Fruit fly (Drosophila melanogaster) whole organism, embryonic: ENCODE data around the gene CG44385.

ENCODE experiments used
- ATbp ChIP-seq: fragments of 200-800 bp; sonication (Bioruptor generic); optimal IDR thresholded peaks from 2 replicates; lab custom pipeline; 2017; ENCODE audit warnings: missing biosample characterization, mild to moderate bottlenecking, missing genetic modification characterization, missing genetic modification reagents
- Bgb ChIP-seq: fragments of 200-800 bp; sonication (Bioruptor generic); IDR thresholded peaks from 2 replicates; pipeline ENCODE4 v1.3.6; 2022; ENCODE audit warnings: missing biosample characterization, missing genetic modification characterization; ENCODE audit not compliant: partially characterized antibody
- CG10321 ChIP-seq: fragments of 200-800 bp; sonication (Bioruptor generic); IDR thresholded peaks from 2 replicates; pipeline ENCODE4 v1.3.6; 2022; ENCODE audit warnings: missing biosample characterization, missing genetic modification characterization
- CG10366 ChIP-seq: fragments of 200-800 bp; sonication (Bioruptor generic); IDR thresholded peaks from 2 replicates; pipeline ENCODE4 v1.3.6; 2022; ENCODE audit warnings: missing biosample characterization, missing genetic modification characterization
- CG13624 ChIP-seq: fragments of 200-800 bp; sonication (Bioruptor generic); optimal IDR thresholded peaks from 2 replicates; lab custom pipeline; 2016; ENCODE audit warnings: missing biosample characterization, missing genetic modification characterization
- CG14667 ChIP-seq: fragments of 200-800 bp; sonication (Bioruptor generic); IDR thresholded peaks from 2 replicates; pipeline ENCODE4 v1.3.6; 2022; ENCODE audit warnings: missing biosample characterization, missing genetic modification characterization
- CG17328 ChIP-seq: fragments of 200-800 bp; sonication (Bioruptor generic); IDR thresholded peaks from 2 replicates; pipeline ENCODE4 v1.3.6; 2022; ENCODE audit warnings: missing biosample characterization, missing genetic modification characterization
- CG17359 ChIP-seq: fragments of 200-800 bp; sonication (Bioruptor generic); optimal IDR thresholded peaks from 3 replicates; lab custom pipeline; 2018; ENCODE audit warnings: missing biosample characterization, mild to moderate bottlenecking, missing genetic modification characterization, moderate library complexity
- CG17385 ChIP-seq: fragments of 200-800 bp; sonication (Bioruptor generic); optimal IDR thresholded peaks from 3 replicates; lab custom pipeline; 2018; ENCODE audit warnings: missing biosample characterization, mild to moderate bottlenecking, missing genetic modification characterization
- CG17568 ChIP-seq: fragments of 200-800 bp; sonication (Bioruptor generic); optimal IDR thresholded peaks from 2 replicates; lab custom pipeline; 2018; ENCODE audit warnings: missing biosample characterization, mild to moderate bottlenecking, missing genetic modification characterization, moderate library complexity
- CG17802 ChIP-seq: fragments of 200-800 bp; sonication (Bioruptor generic); optimal IDR thresholded peaks from 2 replicates; lab custom pipeline; 2018; ENCODE audit warnings: missing biosample characterization, mild to moderate bottlenecking, missing genetic modification characterization, moderate library complexity
- CG17912 ChIP-seq: fragments of 200-800 bp; sonication (Bioruptor generic); optimal IDR thresholded peaks from 2 replicates; lab custom pipeline; 2018; ENCODE audit warnings: missing biosample characterization, mild to moderate bottlenecking, missing genetic modification characterization
- CG2889 ChIP-seq: fragments of 200-800 bp; sonication (Bioruptor generic); IDR thresholded peaks from 3 replicates; pipeline ENCODE4 v1.3.6; 2022; ENCODE audit warnings: missing biosample characterization, missing genetic modification characterization
- CG30020 ChIP-seq: fragments of 200-800 bp; optimal IDR thresholded peaks from 2 replicates; lab custom pipeline; 2019; ENCODE audit warnings: missing biosample characterization, mild to moderate bottlenecking, missing genetic modification characterization, moderate library complexity
- CG32532 ChIP-seq: fragments of 200-800 bp; sonication (Bioruptor generic); IDR thresholded peaks from 2 replicates; pipeline ENCODE4 v1.3.6; 2022; ENCODE audit warnings: missing biosample characterization, missing genetic modification characterization
- CG3281 ChIP-seq: fragments of 200-800 bp; sonication (Bioruptor generic); optimal IDR thresholded peaks from 3 replicates; lab custom pipeline; 2017; ENCODE audit warnings: missing biosample characterization, mild to moderate bottlenecking, missing genetic modification characterization
- CG3995 ChIP-seq: fragments of 200-800 bp; sonication (Bioruptor generic); optimal IDR thresholded peaks from 3 replicates; lab custom pipeline; 2016; ENCODE audit warnings: missing biosample characterization, missing genetic modification characterization
- CG4282 ChIP-seq: fragments of 200-800 bp; sonication (Bioruptor generic); optimal IDR thresholded peaks from 2 replicates; lab custom pipeline; 2016; ENCODE audit warnings: missing biosample characterization, missing genetic modification characterization
- CG4730 ChIP-seq: fragments of 200-800 bp; sonication (Bioruptor generic); IDR thresholded peaks from 2 replicates; pipeline ENCODE4 v1.3.6; 2022; ENCODE audit warnings: missing biosample characterization, missing genetic modification characterization
- CG4854 ChIP-seq: fragments of 200-800 bp; sonication (Bioruptor generic); optimal IDR thresholded peaks from 2 replicates; lab custom pipeline; 2016; ENCODE audit warnings: missing biosample characterization, missing genetic modification characterization, inconsistent platforms
- CG7786 ChIP-seq: fragments of 200-800 bp; sonication (Bioruptor generic); optimal IDR thresholded peaks from 2 replicates; lab custom pipeline; 2016; ENCODE audit warnings: missing biosample characterization, missing genetic modification characterization
- CG7928 ChIP-seq: fragments of 200-800 bp; sonication (Bioruptor generic); optimal IDR thresholded peaks from 2 replicates; lab custom pipeline; 2017; ENCODE audit warnings: missing biosample characterization, mild to moderate bottlenecking, missing genetic modification characterization
- CG8924 ChIP-seq: fragments of 200-800 bp; optimal IDR thresholded peaks from 3 replicates; lab custom pipeline; 2019; ENCODE audit warnings: missing biosample characterization, mild to moderate bottlenecking, missing genetic modification characterization, moderate library complexity
- CG8944 ChIP-seq: fragments of 200-800 bp; sonication (Bioruptor generic); optimal IDR thresholded peaks from 3 replicates; lab custom pipeline; 2016; ENCODE audit warnings: missing biosample characterization, missing genetic modification characterization
- CoRest ChIP-seq: fragments of 200-800 bp; sonication (Bioruptor generic); optimal IDR thresholded peaks from 3 replicates; lab custom pipeline; 2018; ENCODE audit warnings: missing biosample characterization, mild to moderate bottlenecking, missing genetic modification characterization, moderate library complexity
- Gug ChIP-seq: fragments of 200-800 bp; sonication (Bioruptor generic); IDR thresholded peaks from 4 replicates; pipeline ENCODE4 v1.3.6; 2022; ENCODE audit warnings: missing biosample characterization, missing genetic modification characterization
- H2.0 ChIP-seq: fragments of 200-800 bp; sonication (Bioruptor generic); IDR thresholded peaks from 2 replicates; pipeline ENCODE4 v1.3.6; 2022; ENCODE audit warnings: missing biosample characterization, missing genetic modification characterization
- Myb ChIP-seq: fragments of 200-800 bp; sonication (Bioruptor generic); optimal IDR thresholded peaks from 2 replicates; lab custom pipeline; 2016; ENCODE audit warnings: missing biosample characterization, missing genetic modification characterization
- Nf-YA ChIP-seq: fragments of 200-800 bp; sonication (Bioruptor generic); IDR thresholded peaks from 2 replicates; pipeline ENCODE4 v1.3.6; 2022; ENCODE audit warnings: missing biosample characterization, missing genetic modification characterization
- Oli ChIP-seq: fragments of 200-800 bp; sonication (Bioruptor generic); optimal IDR thresholded peaks from 2 replicates; lab custom pipeline; 2018; ENCODE audit warnings: missing biosample characterization, mild to moderate bottlenecking, missing genetic modification characterization, moderate library complexity
- cad ChIP-seq: fragments of >200 bp; optimal IDR thresholded peaks from 2 replicates; lab custom pipeline; 2017; ENCODE audit warnings: missing biosample characterization, missing genetic modification characterization
- cas ChIP-seq: fragments of 200-800 bp; sonication (Bioruptor generic); IDR thresholded peaks from 2 replicates; pipeline ENCODE4 v1.3.6; 2022; ENCODE audit warnings: missing biosample characterization, missing genetic modification characterization
- caup ChIP-seq: fragments of 200-800 bp; sonication (Bioruptor generic); optimal IDR thresholded peaks from 3 replicates; lab custom pipeline; 2017; ENCODE audit warnings: missing biosample characterization, mild to moderate bottlenecking, missing genetic modification characterization, moderate library complexity; ENCODE audit not compliant: severe bottlenecking
- chn ChIP-seq: fragments of 200-800 bp; sonication (Bioruptor generic); optimal IDR thresholded peaks from 2 replicates; lab custom pipeline; 2016; ENCODE audit warnings: missing biosample characterization, missing genetic modification characterization
- corto ChIP-seq: fragments of 200-800 bp; sonication (Bioruptor generic); optimal IDR thresholded peaks from 2 replicates; lab custom pipeline; 2016; ENCODE audit warnings: missing biosample characterization, mild to moderate bottlenecking, missing genetic modification characterization, moderate library complexity
- croc ChIP-seq: fragments of 200-800 bp; sonication (Bioruptor generic); conservative IDR thresholded peaks from 3 replicates; pipeline ENCODE4 v1.3.6; 2022; ENCODE audit warnings: missing biosample characterization, missing genetic modification characterization
- da ChIP-seq: fragments of 200-800 bp; sonication (Bioruptor generic); optimal IDR thresholded peaks from 2 replicates; lab custom pipeline; 2016; ENCODE audit warnings: missing biosample characterization, missing genetic modification characterization
- dan ChIP-seq: fragments of 200-800 bp; sonication (Bioruptor generic); IDR thresholded peaks from 2 replicates; pipeline ENCODE4 v1.3.6; 2022; ENCODE audit warnings: missing biosample characterization, missing genetic modification characterization
- disco-r ChIP-seq: fragments of 200-800 bp; sonication (Bioruptor generic); optimal IDR thresholded peaks from 2 replicates; lab custom pipeline; 2016; ENCODE audit warnings: missing biosample characterization, missing genetic modification characterization
- dmrt99B ChIP-seq: fragments of 200-800 bp; sonication (Bioruptor generic); optimal IDR thresholded peaks from 2 replicates; lab custom pipeline; 2018; ENCODE audit warnings: missing biosample characterization, mild to moderate bottlenecking, missing genetic modification characterization, moderate library complexity
- fru ChIP-seq: fragments of >200 bp; optimal IDR thresholded peaks from 2 replicates; lab custom pipeline; 2017
- lilli ChIP-seq: fragments of 200-800 bp; sonication (Bioruptor generic); optimal IDR thresholded peaks from 3 replicates; lab custom pipeline; 2016; ENCODE audit warnings: missing biosample characterization, missing genetic modification characterization
- maf-S ChIP-seq: fragments of 200-800 bp; sonication (Bioruptor generic); optimal IDR thresholded peaks from 2 replicates; lab custom pipeline; 2016; ENCODE audit warnings: missing biosample characterization, missing genetic modification characterization
- pho ChIP-seq: fragments of 200-800 bp; sonication (Bioruptor generic); optimal IDR thresholded peaks from 2 replicates; lab custom pipeline; 2016; ENCODE audit warnings: missing biosample characterization, missing genetic modification characterization
- pum ChIP-seq: fragments of 200-800 bp; sonication (Bioruptor generic); optimal IDR thresholded peaks from 2 replicates; lab custom pipeline; 2016; ENCODE audit warnings: missing biosample characterization, missing genetic modification characterization
- slp2 ChIP-seq: fragments of 200-800 bp; sonication (Bioruptor generic); optimal IDR thresholded peaks from 2 replicates; lab custom pipeline; 2016; ENCODE audit warnings: missing biosample characterization, missing genetic modification characterization
- sob ChIP-seq: fragments of 200-800 bp; sonication (Bioruptor generic); IDR thresholded peaks from 2 replicates; pipeline ENCODE4 v1.3.6; 2022; ENCODE audit warnings: missing biosample characterization, missing genetic modification characterization
- ssp ChIP-seq: fragments of 200-800 bp; sonication (Bioruptor generic); IDR thresholded peaks from 2 replicates; pipeline ENCODE4 v1.3.6; 2022; ENCODE audit warnings: missing biosample characterization, missing genetic modification characterization
- sug ChIP-seq: fragments of 200-800 bp; optimal IDR thresholded peaks from 2 replicates; lab custom pipeline; 2019; ENCODE audit warnings: missing biosample characterization, mild to moderate bottlenecking, missing genetic modification characterization, moderate library complexity
- unc-4 ChIP-seq: fragments of 200-800 bp; sonication (Bioruptor generic); IDR thresholded peaks from 2 replicates; pipeline ENCODE4 v1.3.6; 2022; ENCODE audit warnings: missing biosample characterization, missing genetic modification characterization; ENCODE audit not compliant: partially characterized antibody
- wek ChIP-seq: fragments of 200-800 bp; sonication (Bioruptor generic); optimal IDR thresholded peaks from 3 replicates; lab custom pipeline; 2018; ENCODE audit warnings: missing biosample characterization, mild to moderate bottlenecking, missing genetic modification characterization, moderate library complexity

CG44385 gene

DNA sequence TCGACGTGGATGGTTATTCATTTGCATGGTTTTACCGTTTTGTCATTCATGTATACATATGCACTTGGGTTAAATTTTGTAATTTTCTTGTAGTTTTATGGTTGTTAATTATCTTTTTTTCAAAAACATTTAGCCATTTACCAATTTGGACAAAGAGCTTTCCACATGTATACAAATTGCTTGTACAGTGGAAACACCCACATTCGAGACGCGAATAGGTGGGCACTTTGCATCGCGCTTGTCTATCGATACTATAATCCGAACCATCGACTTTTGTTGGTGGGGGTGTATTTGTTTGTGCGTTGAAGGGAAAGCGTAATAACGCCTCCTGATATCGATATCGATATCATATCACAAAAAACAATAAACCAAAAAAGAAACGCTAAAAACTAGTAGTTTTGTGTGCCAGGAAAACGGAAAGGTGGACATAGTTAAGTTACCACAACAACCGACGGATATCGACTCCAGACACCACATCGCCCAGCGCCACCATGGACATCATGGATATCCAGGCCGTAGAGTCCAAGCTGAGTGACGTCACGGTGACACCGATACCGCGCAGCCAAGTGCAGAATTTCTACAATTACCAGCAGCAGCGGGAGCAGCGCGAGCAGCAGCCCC is 5.5 kb upstream of the CG44385 start, which contains the start of gene CDK2AP1 (continued):
- TF ChIP-seq CG10321 (GFP tag; lab: Robert Waterston, UW) = no peak
- peak; percentile 31 for TF ChIP-seq CG8924
- peak; percentile 49 for TF ChIP-seq chn (GFP tag; lab: Kevin White, UChicago)
- TF ChIP-seq dan = no peak
- no peak for TF ChIP-seq CG17568 (GFP tag; lab: Kevin White, UChicago)
- TF ChIP-seq Bgb = peak; percentile 70
- peak; percentile 24 for TF ChIP-seq CG32532 (GFP tag; lab: Robert Waterston, UW)
- TF ChIP-seq CG3281 (GFP tag; lab: Kevin White, UChicago) = no peak
- no peak for TF ChIP-seq CG14667
- TF ChIP-seq CG17328 (GFP tag; lab: Robert Waterston, UW) = peak; percentile 39; the same call in 1 of the 2 replicates
- peak; percentile 25 for TF ChIP-seq CG7786 (GFP tag; lab: Kevin White, UChicago)
- no peak for TF ChIP-seq CG17912
- no peak for TF ChIP-seq Oli (tag; lab: Kevin White, UChicago)
- no peak for TF ChIP-seq CG17385 (GFP tag; lab: Kevin White, UChicago)
- TF ChIP-seq lilli (GFP tag; lab: Kevin White, UChicago) = peak; percentile 21
- TF ChIP-seq da (GFP tag; lab: Kevin White, UChicago) = no peak
- no peak for TF ChIP-seq caup (GFP tag; lab: Kevin White, UChicago)
- TF ChIP-seq CG17359 (tag; lab: Kevin White, UChicago) = no peak
- TF ChIP-seq CG8944 = peak; percentile 32
- TF ChIP-seq ATbp (GFP tag; lab: Kevin White, UChicago) = no peak
- no peak for TF ChIP-seq CG4854 (GFP tag; lab: Kevin White, UChicago)
- TF ChIP-seq CG10366 = no peak
- TF ChIP-seq cas (GFP tag; lab: Robert Waterston, UW) = no peak
- no peak for TF ChIP-seq CG7928 (GFP tag; lab: Kevin White, UChicago)
- peak; percentile 96 for TF ChIP-seq ssp (GFP tag; lab: Robert Waterston, UW)
- peak; percentile 11 for TF ChIP-seq slp2 (GFP tag; lab: Kevin White, UChicago)
- TF ChIP-seq sob (GFP tag; lab: Robert Waterston, UW) = peak; percentile 27; the same call in 1 of the 2 replicates
- no peak for TF ChIP-seq cad (GFP tag; lab: Kevin White, UChicago)
- TF ChIP-seq CoRest (tag; lab: Kevin White, UChicago) = peak; percentile 19
- no peak for TF ChIP-seq CG2889 (GFP tag; lab: Robert Waterston, UW)
- no peak for TF ChIP-seq wek (GFP tag; lab: Kevin White, UChicago)
- TF ChIP-seq pho = peak; percentile 12
- TF ChIP-seq Myb (GFP tag; lab: Kevin White, UChicago) = peak; percentile 57
- peak; percentile 35; the same call in 1 of the 2 replicates for TF ChIP-seq H2.0 (GFP tag; lab: Robert Waterston, UW)
- peak; percentile 77 for TF ChIP-seq CG13624 (GFP tag; lab: Kevin White, UChicago)
- peak; percentile 86 for TF ChIP-seq CG17802 (tag; lab: Kevin White, UChicago)
- no peak for TF ChIP-seq CG4282
- TF ChIP-seq fru = no peak
- TF ChIP-seq Gug (GFP tag; lab: Robert Waterston, UW) = no peak
- no peak for TF ChIP-seq dmrt99B (tag; lab: Kevin White, UChicago)
- TF ChIP-seq corto (GFP tag; lab: Kevin White, UChicago) = no peak
- TF ChIP-seq CG4730 (GFP tag; lab: Robert Waterston, UW) = no peak
- TF ChIP-seq maf-S (GFP tag; lab: Kevin White, UChicago) = peak; percentile 10
- TF ChIP-seq CG3995 = peak; percentile 33
- peak; percentile 22 for TF ChIP-seq pum
- TF ChIP-seq disco-r = no peak
- peak; percentile 66 for TF ChIP-seq sug (tag; lab: Kevin White, UChicago)
- no peak for TF ChIP-seq croc (GFP tag; lab: Robert Waterston, UW)
- TF ChIP-seq Nf-YA (GFP tag; lab: Robert Waterston, UW) = no peak
- peak; percentile 94 for TF ChIP-seq CG30020 (tag; lab: Kevin White, UChicago)
- peak; percentile 65 for TF ChIP-seq unc-4
